Worm (Caenorhabditis elegans): ENCODE measurements around the gene fbxc-50.

DNA sequence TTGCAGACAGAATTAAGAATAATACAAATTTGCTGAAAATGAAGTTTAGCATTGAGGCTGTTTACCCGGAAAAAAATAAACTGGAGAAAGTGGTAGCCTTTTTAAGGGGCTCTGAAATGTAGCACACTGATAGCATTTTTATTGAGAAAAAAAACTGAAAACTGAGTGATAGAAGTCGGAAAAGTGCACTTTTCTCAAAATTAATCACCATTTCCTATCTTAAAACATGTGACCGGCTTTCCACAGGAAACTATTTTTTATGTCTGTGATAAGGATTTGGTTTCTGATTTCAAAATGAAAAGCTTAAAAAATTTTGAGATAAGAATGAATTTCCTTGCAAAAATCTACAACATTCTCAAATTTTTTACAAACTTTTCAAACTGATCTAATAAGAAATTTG is 27.2 kb downstream of the fbxc-50 start, which contains the start of gene ZC239.22:
- TF ChIP-seq nfya-1 (tag; optimal IDR thresholded peaks at IDR 0.05; ENCODE audit: insufficient read depth) (no peak), pha-4 (tag; optimal IDR thresholded peaks at IDR 0.05) (no peak), R02D3.7 (tag; optimal IDR thresholded peaks at IDR 0.05) (no peak), nhr-25 (tag; optimal IDR thresholded peaks at IDR 0.05) (no peak)
